Fruit fly (Drosophila melanogaster) whole organism, embryonic: ENCODE measurements around the gene Reg-2.

Source experiments
- Antp ChIP-seq: fragments of 200-800 bp; sonication (Bioruptor generic); optimal IDR thresholded peaks from 3 replicates; lab custom pipeline; 2016; ENCODE audit warnings: missing biosample characterization, missing genetic modification characterization
- BEAF-32 ChIP-seq: fragments of 200-800 bp; sonication (Bioruptor generic); optimal IDR thresholded peaks from 3 replicates; lab custom pipeline; 2017; ENCODE audit warnings: missing biosample characterization, missing genetic modification characterization, mild to moderate bottlenecking, moderate library complexity, missing genetic modification reagents
- Bdp1 ChIP-seq: fragments of 200-800 bp; sonication (Bioruptor generic); optimal IDR thresholded peaks from 3 replicates; lab custom pipeline; 2016; ENCODE audit warnings: missing biosample characterization, missing genetic modification characterization
- CG12104 ChIP-seq: fragments of 200-800 bp; sonication (Bioruptor generic); optimal IDR thresholded peaks from 3 replicates; lab custom pipeline; 2016; ENCODE audit warnings: missing biosample characterization, missing genetic modification characterization
- CG13775 ChIP-seq: fragments of 200-800 bp; sonication (Bioruptor generic); optimal IDR thresholded peaks from 3 replicates; lab custom pipeline; 2017; ENCODE audit warnings: missing biosample characterization, mild to moderate bottlenecking, missing genetic modification characterization
- CG17361 ChIP-seq: fragments of 200-800 bp; sonication (Bioruptor generic); IDR thresholded peaks from 3 replicates; pipeline ENCODE4 v1.3.6; 2022; ENCODE audit warnings: missing biosample characterization, missing genetic modification characterization
- CG17612 ChIP-seq: fragments of 200-800 bp; sonication (Bioruptor generic); IDR thresholded peaks from 2 replicates; pipeline ENCODE4 v1.3.6; 2022; ENCODE audit warnings: missing biosample characterization, missing genetic modification characterization
- CG17802 ChIP-seq: fragments of 200-800 bp; sonication (Bioruptor generic); optimal IDR thresholded peaks from 2 replicates; lab custom pipeline; 2018; ENCODE audit warnings: missing biosample characterization, mild to moderate bottlenecking, missing genetic modification characterization, moderate library complexity
- CG18619 ChIP-seq: fragments of 200-800 bp; sonication (Bioruptor generic); optimal IDR thresholded peaks from 3 replicates; lab custom pipeline; 2017; ENCODE audit warnings: missing biosample characterization, mild to moderate bottlenecking, missing genetic modification characterization
- CG2678 ChIP-seq: fragments of 200-800 bp; sonication (Bioruptor generic); optimal IDR thresholded peaks from 3 replicates; lab custom pipeline; 2019; ENCODE audit warnings: missing biosample characterization, mild to moderate bottlenecking, missing genetic modification characterization, moderate library complexity
- CG30403 ChIP-seq: fragments of 200-800 bp; sonication (Bioruptor generic); optimal IDR thresholded peaks from 3 replicates; lab custom pipeline; 2016; ENCODE audit warnings: missing biosample characterization, missing genetic modification characterization
- CG3065 ChIP-seq: fragments of 200-800 bp; sonication (Bioruptor generic); optimal IDR thresholded peaks from 2 replicates; lab custom pipeline; 2016; ENCODE audit warnings: missing biosample characterization, missing genetic modification characterization
- CG4360 ChIP-seq: fragments of 200-800 bp; sonication (Bioruptor generic); IDR thresholded peaks from 2 replicates; pipeline ENCODE4 v1.3.6; 2022; ENCODE audit warnings: missing biosample characterization, missing genetic modification characterization
- CG6683 ChIP-seq: fragments of 200-800 bp; sonication (Bioruptor generic); optimal IDR thresholded peaks from 2 replicates; lab custom pipeline; 2017; ENCODE audit warnings: missing biosample characterization, mild to moderate bottlenecking, missing genetic modification characterization, missing genetic modification reagents
- CG9437 ChIP-seq: fragments of 200-800 bp; sonication (Bioruptor generic); optimal IDR thresholded peaks from 2 replicates; lab custom pipeline; 2018; ENCODE audit warnings: missing biosample characterization, mild to moderate bottlenecking, missing genetic modification characterization
- CG9797 ChIP-seq: fragments of 200-800 bp; sonication (Bioruptor generic); optimal IDR thresholded peaks from 3 replicates; lab custom pipeline; 2018; ENCODE audit warnings: missing biosample characterization, mild to moderate bottlenecking, missing genetic modification characterization
- Fer2 ChIP-seq: fragments of 200-800 bp; sonication (Bioruptor generic); optimal IDR thresholded peaks from 2 replicates; lab custom pipeline; 2018; ENCODE audit warnings: missing biosample characterization, mild to moderate bottlenecking, missing genetic modification characterization, moderate library complexity
- H15 ChIP-seq: fragments of 200-800 bp; sonication (Bioruptor generic); IDR thresholded peaks from 3 replicates; pipeline ENCODE4 v1.3.6; 2022; ENCODE audit warnings: missing biosample characterization, missing genetic modification characterization
- Hey ChIP-seq: fragments of 200-800 bp; sonication (Bioruptor generic); optimal IDR thresholded peaks from 3 replicates; lab custom pipeline; 2018; ENCODE audit warnings: missing biosample characterization, mild to moderate bottlenecking, missing genetic modification characterization
- Meics ChIP-seq: fragments of 200-800 bp; sonication (Bioruptor generic); optimal IDR thresholded peaks from 2 replicates; lab custom pipeline; 2017; ENCODE audit warnings: missing biosample characterization, mild to moderate bottlenecking, missing genetic modification characterization
- NfI ChIP-seq: fragments of 200-800 bp; sonication (Bioruptor generic); optimal IDR thresholded peaks from 3 replicates; lab custom pipeline; 2018; ENCODE audit warnings: missing biosample characterization, mild to moderate bottlenecking, missing genetic modification characterization, moderate library complexity
- Oli ChIP-seq: fragments of 200-800 bp; sonication (Bioruptor generic); optimal IDR thresholded peaks from 2 replicates; lab custom pipeline; 2018; ENCODE audit warnings: missing biosample characterization, mild to moderate bottlenecking, missing genetic modification characterization, moderate library complexity
- Ptx1 ChIP-seq: fragments of 200-800 bp; sonication (Bioruptor generic); IDR thresholded peaks from 2 replicates; pipeline ENCODE4 v1.3.6; 2022; ENCODE audit warnings: missing biosample characterization, missing genetic modification characterization
- Sox102F ChIP-seq: fragments of 200-800 bp; sonication (Bioruptor generic); optimal IDR thresholded peaks from 2 replicates; lab custom pipeline; 2018; ENCODE audit warnings: missing biosample characterization, mild to moderate bottlenecking, missing genetic modification characterization, moderate library complexity
- Stat92E ChIP-seq, 3 experiments: fragments of >200 bp in 2 of 3; fragments of 200-800 bp in 1 of 3; sonication (Bioruptor generic) in 1 of 3; optimal IDR thresholded peaks; 2 replicates each; lab custom pipeline; 2017 to 2019; ENCODE audit warnings: missing biosample characterization in 3 of 3, missing genetic modification characterization in 3 of 3, mild to moderate bottlenecking in 1 of 3, moderate library complexity in 1 of 3
- Xbp1 ChIP-seq: fragments of 200-800 bp; sonication (Bioruptor generic); optimal IDR thresholded peaks from 3 replicates; lab custom pipeline; 2016; ENCODE audit warnings: missing biosample characterization, mild to moderate bottlenecking, missing genetic modification characterization
- ab ChIP-seq: fragments of 200-800 bp; sonication (Bioruptor generic); optimal IDR thresholded peaks from 2 replicates; lab custom pipeline; 2016; ENCODE audit warnings: missing biosample characterization, missing genetic modification characterization
- az2 ChIP-seq: fragments of 200-800 bp; sonication (Bioruptor generic); optimal IDR thresholded peaks from 3 replicates; lab custom pipeline; 2016; ENCODE audit warnings: missing biosample characterization, missing genetic modification characterization
- cwo ChIP-seq: fragments of 200-800 bp; sonication (Bioruptor generic); optimal IDR thresholded peaks from 3 replicates; lab custom pipeline; 2017; ENCODE audit warnings: missing biosample characterization, missing genetic modification characterization, mild to moderate bottlenecking, moderate library complexity, missing genetic modification reagents
- dmrt11E ChIP-seq: fragments of 200-800 bp; sonication (Bioruptor generic); optimal IDR thresholded peaks from 3 replicates; lab custom pipeline; 2018; ENCODE audit warnings: missing biosample characterization, mild to moderate bottlenecking, missing genetic modification characterization, moderate library complexity
- eve ChIP-seq, 2 experiments: fragments of >200 bp; optimal IDR thresholded peaks; 2 replicates each; lab custom pipeline; 2017; ENCODE audit warnings: missing biosample characterization in 2 of 2, missing genetic modification characterization in 2 of 2
- fd3F ChIP-seq: fragments of 200-800 bp; sonication (Bioruptor generic); optimal IDR thresholded peaks from 2 replicates; lab custom pipeline; 2018; ENCODE audit warnings: missing biosample characterization, mild to moderate bottlenecking, missing genetic modification characterization, moderate library complexity
- hbn ChIP-seq: fragments of 200-800 bp; sonication (Bioruptor generic); IDR thresholded peaks from 2 replicates; pipeline ENCODE4 v1.3.6; 2022; ENCODE audit warnings: missing biosample characterization, missing genetic modification characterization; ENCODE audit not compliant: partially characterized antibody
- inv ChIP-seq: fragments of 200-800 bp; sonication (Bioruptor generic); IDR thresholded peaks from 2 replicates; pipeline ENCODE4 v1.3.6; 2022; ENCODE audit warnings: missing biosample characterization, missing genetic modification characterization; ENCODE audit not compliant: partially characterized antibody
- lilli ChIP-seq: fragments of 200-800 bp; sonication (Bioruptor generic); optimal IDR thresholded peaks from 3 replicates; lab custom pipeline; 2016; ENCODE audit warnings: missing biosample characterization, missing genetic modification characterization
- mam ChIP-seq: fragments of 200-800 bp; sonication (Bioruptor generic); optimal IDR thresholded peaks from 3 replicates; lab custom pipeline; 2016; ENCODE audit warnings: missing biosample characterization, missing genetic modification characterization
- oc ChIP-seq: fragments of 200-800 bp; sonication (Bioruptor generic); optimal IDR thresholded peaks from 2 replicates; lab custom pipeline; 2018; ENCODE audit warnings: missing biosample characterization, mild to moderate bottlenecking, missing genetic modification characterization, moderate library complexity
- pho ChIP-seq: fragments of 200-800 bp; sonication (Bioruptor generic); optimal IDR thresholded peaks from 2 replicates; lab custom pipeline; 2016; ENCODE audit warnings: missing biosample characterization, missing genetic modification characterization

Gene Reg-2

dm6 chr3L:627819-628601 lies 21.6 kb upstream of the Reg-2 start (continued):
- peak; percentile 20; the same call in 1 of the 2 replicates for TF ChIP-seq hbn
- TF ChIP-seq inv: peak; percentile 38; the same call in 1 of the 2 replicates
- TF ChIP-seq pho (GFP tag; lab: Kevin White, UChicago): peak; percentile 39
- peak; percentile 29 for TF ChIP-seq Oli (tag; lab: Kevin White, UChicago)
- TF ChIP-seq CG17802 (tag; lab: Kevin White, UChicago): no peak
- no peak for TF ChIP-seq Fer2 (tag; lab: Kevin White, UChicago)
- TF ChIP-seq mam (GFP tag; lab: Kevin White, UChicago): peak; percentile 31
- TF ChIP-seq Xbp1 (GFP tag; lab: Kevin White, UChicago): no peak
- peak; percentile 32 for TF ChIP-seq CG12104 (GFP tag; lab: Kevin White, UChicago)
- TF ChIP-seq fd3F (GFP tag; lab: Kevin White, UChicago): no peak
- no peak for TF ChIP-seq BEAF-32 (GFP tag; lab: Kevin White, UChicago)
- no peak for TF ChIP-seq CG3065 (GFP tag; lab: Kevin White, UChicago)
- peak; percentile 8 for TF ChIP-seq az2 (GFP tag; lab: Kevin White, UChicago)
- peak; percentile 85 for TF ChIP-seq cwo (GFP tag; lab: Kevin White, UChicago)
- TF ChIP-seq Hey (tag; lab: Kevin White, UChicago): peak; percentile 24
- TF ChIP-seq CG4360: peak; percentile 47
- TF ChIP-seq lilli (GFP tag; lab: Kevin White, UChicago): peak; percentile 64
- no peak for TF ChIP-seq CG30403
- peak; percentile 22 for TF ChIP-seq oc (tag; lab: Kevin White, UChicago)
- peak; percentile 55 for TF ChIP-seq NfI (GFP tag; lab: Kevin White, UChicago)
- peak; percentile 56 for TF ChIP-seq CG9797 (GFP tag; lab: Kevin White, UChicago)
- peak; percentile 31 for TF ChIP-seq Bdp1 (GFP tag; lab: Kevin White, UChicago)
- TF ChIP-seq CG6683: peak; percentile 38
- peak; percentile 67 for TF ChIP-seq ab (GFP tag; lab: Kevin White, UChicago)
- TF ChIP-seq Antp (GFP tag; lab: Kevin White, UChicago): peak; percentile 50
- peak; percentile 59; the same call in 1 of the 2 replicates for TF ChIP-seq Ptx1 (GFP tag; lab: Robert Waterston, UW)
- peak; percentile 42 for TF ChIP-seq Sox102F (GFP tag; lab: Kevin White, UChicago)
- TF ChIP-seq Meics (GFP tag; lab: Kevin White, UChicago): peak; percentile 6
- TF ChIP-seq dmrt11E (tag; lab: Kevin White, UChicago): peak; percentile 43
- TF ChIP-seq, all 482 proteins: peak for 280

dm6 chr3L:627370-627769 lies 21.0 kb upstream of the Reg-2 start:
- peak in 1 of 2 experiments; percentile 77 for TF ChIP-seq eve (GFP tag; optimal IDR thresholded peaks at IDR 0.05; lab: Kevin White, UChicago)
- TF ChIP-seq CG9437 (GFP tag; lab: Kevin White, UChicago): peak; percentile 66
- 0 out of 2 replicates have a peak, but pooled peaks have one; percentile 0 for TF ChIP-seq CG17612 (GFP tag; lab: Robert Waterston, UW)
- peak; percentile 8 for TF ChIP-seq CG13775 (GFP tag; lab: Kevin White, UChicago)
- TF ChIP-seq CG18619: peak; percentile 15
- TF ChIP-seq CG17361 (GFP tag; lab: Robert Waterston, UW): peak; percentile 43; the same call in 1 of the 3 replicates
- no peak for TF ChIP-seq CG2678 (tag; lab: Kevin White, UChicago)
- 0 out of 3 replicates have a peak, but pooled peaks have one; percentile 1 for TF ChIP-seq H15 (GFP tag; lab: Robert Waterston, UW)
- peak; percentile 11 for TF ChIP-seq CG30403
- no peak for TF ChIP-seq Stat92E (GFP tag; optimal IDR thresholded peaks at IDR 0.05; lab: Kevin White, UChicago)
